Fruit fly (Drosophila melanogaster) whole organism, prepupa: ENCODE results near the gene cbt.

Experiments
- Blimp-1 ChIP-seq: fragments of 200-800 bp; sonication (Bioruptor generic); optimal IDR thresholded peaks from 3 replicates; lab custom pipeline; 2017; ENCODE audit warnings: missing biosample characterization, missing genetic modification characterization, mild to moderate bottlenecking, moderate library complexity, missing genetic modification reagents
- CG10631 ChIP-seq: fragments of 200-800 bp; sonication (Bioruptor generic); optimal IDR thresholded peaks from 2 replicates; lab custom pipeline; 2016; ENCODE audit warnings: missing biosample characterization, missing genetic modification characterization
- CG10669 ChIP-seq: fragments of 200-800 bp; sonication (Bioruptor generic); optimal IDR thresholded peaks from 3 replicates; lab custom pipeline; 2018; ENCODE audit warnings: missing biosample characterization, mild to moderate bottlenecking, missing genetic modification characterization, moderate library complexity
- CG11294 ChIP-seq: fragments of 200-800 bp; sonication (Bioruptor generic); IDR thresholded peaks from 2 replicates; pipeline ENCODE4 v1.3.6; 2022; ENCODE audit warnings: missing biosample characterization, missing genetic modification characterization
- CG11902 ChIP-seq: fragments of 200-800 bp; sonication (Bioruptor generic); optimal IDR thresholded peaks from 3 replicates; lab custom pipeline; 2016; ENCODE audit warnings: missing biosample characterization, missing genetic modification characterization
- CG15336 ChIP-seq: fragments of 200-800 bp; sonication (Bioruptor generic); IDR thresholded peaks from 2 replicates; pipeline ENCODE4 v1.3.6; 2022; ENCODE audit warnings: missing biosample characterization, missing genetic modification characterization
- CG1621 ChIP-seq: fragments of 200-800 bp; sonication (Bioruptor generic); optimal IDR thresholded peaks from 3 replicates; lab custom pipeline; 2018; ENCODE audit warnings: missing biosample characterization, mild to moderate bottlenecking, missing genetic modification characterization
- CG31627 ChIP-seq: fragments of 200-800 bp; sonication (Bioruptor generic); optimal IDR thresholded peaks from 3 replicates; lab custom pipeline; 2016; ENCODE audit warnings: missing biosample characterization, missing genetic modification characterization
- CG32006 ChIP-seq: fragments of 200-800 bp; sonication (Bioruptor generic); optimal IDR thresholded peaks from 3 replicates; lab custom pipeline; 2017; ENCODE audit warnings: missing biosample characterization, mild to moderate bottlenecking, missing genetic modification characterization
- CG34406 ChIP-seq: fragments of 200-800 bp; sonication (Bioruptor generic); optimal IDR thresholded peaks from 3 replicates; lab custom pipeline; 2016; ENCODE audit warnings: missing biosample characterization, missing genetic modification characterization
- CG3919 ChIP-seq: fragments of 200-800 bp; sonication (Bioruptor generic); optimal IDR thresholded peaks from 3 replicates; lab custom pipeline; 2016; ENCODE audit warnings: missing biosample characterization, missing genetic modification characterization
- CG4318 ChIP-seq: fragments of 200-800 bp; sonication (Bioruptor generic); optimal IDR thresholded peaks from 3 replicates; lab custom pipeline; 2017; ENCODE audit warnings: missing biosample characterization, mild to moderate bottlenecking, missing genetic modification characterization
- CG6163 ChIP-seq: fragments of 200-800 bp; sonication (Bioruptor generic); IDR thresholded peaks from 3 replicates; pipeline ENCODE4 v1.3.6; 2022; ENCODE audit warnings: missing biosample characterization, missing genetic modification characterization
- CG6276 ChIP-seq: fragments of 200-800 bp; sonication (Bioruptor generic); optimal IDR thresholded peaks from 2 replicates; lab custom pipeline; 2017; ENCODE audit warnings: missing biosample characterization, mild to moderate bottlenecking, missing genetic modification characterization
- CG6792 ChIP-seq: fragments of 200-800 bp; sonication (Bioruptor generic); optimal IDR thresholded peaks from 3 replicates; lab custom pipeline; 2016; ENCODE audit warnings: missing biosample characterization, missing genetic modification characterization
- CG6808 ChIP-seq: fragments of 200-800 bp; sonication (Bioruptor generic); optimal IDR thresholded peaks from 3 replicates; lab custom pipeline; 2017; ENCODE audit warnings: missing biosample characterization, missing genetic modification characterization, mild to moderate bottlenecking, moderate library complexity, missing genetic modification reagents
- CG6854 ChIP-seq: fragments of 200-800 bp; sonication (Bioruptor generic); optimal IDR thresholded peaks from 2 replicates; lab custom pipeline; 2017; ENCODE audit warnings: missing biosample characterization, mild to moderate bottlenecking, missing genetic modification characterization
- CG7368 ChIP-seq: fragments of 200-800 bp; sonication (Bioruptor generic); optimal IDR thresholded peaks from 3 replicates; lab custom pipeline; 2016; ENCODE audit warnings: missing biosample characterization, missing genetic modification characterization
- CG8119 ChIP-seq: fragments of 200-800 bp; sonication (Bioruptor generic); IDR thresholded peaks from 3 replicates; pipeline ENCODE4 v1.3.6; 2022; ENCODE audit warnings: missing biosample characterization, missing genetic modification characterization
- CG8319 ChIP-seq: fragments of 200-800 bp; sonication (Bioruptor generic); optimal IDR thresholded peaks from 3 replicates; lab custom pipeline; 2016; ENCODE audit warnings: missing biosample characterization, missing genetic modification characterization
- CG8632 ChIP-seq: fragments of 200-800 bp; sonication (Bioruptor generic); optimal IDR thresholded peaks from 3 replicates; lab custom pipeline; 2016; ENCODE audit warnings: missing biosample characterization, missing genetic modification characterization
- CG9139 ChIP-seq: fragments of 200-800 bp; sonication (Bioruptor generic); optimal IDR thresholded peaks from 3 replicates; lab custom pipeline; 2017; ENCODE audit warnings: missing biosample characterization, mild to moderate bottlenecking, missing genetic modification characterization
- Eip75B ChIP-seq: fragments of 200-800 bp; sonication (Bioruptor generic); optimal IDR thresholded peaks from 3 replicates; lab custom pipeline; 2016; ENCODE audit warnings: missing biosample characterization, missing genetic modification characterization
- Eip78C ChIP-seq: fragments of 200-800 bp; sonication (Bioruptor generic); peaks from one replicate; lab custom pipeline; 2016; ENCODE audit warnings: missing biosample characterization, missing genetic modification characterization
- Eip93F ChIP-seq: fragments of 200-800 bp; sonication (Bioruptor generic); optimal IDR thresholded peaks from 2 replicates; lab custom pipeline; 2016; ENCODE audit warnings: missing biosample characterization, mild to moderate bottlenecking, missing genetic modification characterization
- Ets21C ChIP-seq: fragments of 200-800 bp; sonication (Bioruptor generic); optimal IDR thresholded peaks from 3 replicates; lab custom pipeline; 2016; ENCODE audit warnings: missing biosample characterization, missing genetic modification characterization
- Ets96B ChIP-seq: fragments of 200-800 bp; optimal IDR thresholded peaks from 2 replicates; lab custom pipeline; 2019; ENCODE audit warnings: missing biosample characterization, mild to moderate bottlenecking, missing genetic modification characterization, moderate library complexity
- Gug ChIP-seq: fragments of 200-800 bp; sonication (Bioruptor generic); IDR thresholded peaks from 2 replicates; pipeline ENCODE4 v1.3.6; 2022; ENCODE audit warnings: missing biosample characterization, missing genetic modification characterization
- Hr39 ChIP-seq: fragments of 200-800 bp; sonication (Bioruptor generic); optimal IDR thresholded peaks from 2 replicates; lab custom pipeline; 2016; ENCODE audit warnings: missing biosample characterization, missing genetic modification characterization
- Lpt ChIP-seq: fragments of 200-800 bp; sonication (Bioruptor generic); optimal IDR thresholded peaks from 3 replicates; lab custom pipeline; 2016; ENCODE audit warnings: missing biosample characterization, missing genetic modification characterization
- Met ChIP-seq: fragments of 200-800 bp; sonication (Bioruptor generic); optimal IDR thresholded peaks from 3 replicates; lab custom pipeline; 2016; ENCODE audit warnings: missing biosample characterization, missing genetic modification characterization
- OdsH ChIP-seq: fragments of 200-800 bp; sonication (Bioruptor generic); optimal IDR thresholded peaks from 3 replicates; lab custom pipeline; 2016; ENCODE audit warnings: missing biosample characterization, missing genetic modification characterization
- Smox ChIP-seq: fragments of 200-800 bp; sonication (Bioruptor generic); optimal IDR thresholded peaks from 3 replicates; lab custom pipeline; 2016; ENCODE audit warnings: missing biosample characterization, missing genetic modification characterization
- Sox102F ChIP-seq: fragments of 200-800 bp; sonication (Bioruptor generic); optimal IDR thresholded peaks from 2 replicates; lab custom pipeline; 2016; ENCODE audit warnings: missing biosample characterization, mild to moderate bottlenecking, missing genetic modification characterization
- Sox14 ChIP-seq: fragments of 200-800 bp; sonication (Bioruptor generic); optimal IDR thresholded peaks from 3 replicates; lab custom pipeline; 2016; ENCODE audit warnings: missing biosample characterization, missing genetic modification characterization
- Sox15 ChIP-seq: fragments of 200-800 bp; sonication (Bioruptor generic); optimal IDR thresholded peaks from 3 replicates; lab custom pipeline; 2016; ENCODE audit warnings: missing biosample characterization, missing genetic modification characterization
- achi ChIP-seq: fragments of 200-800 bp; sonication (Bioruptor generic); optimal IDR thresholded peaks from 3 replicates; lab custom pipeline; 2016; ENCODE audit warnings: missing biosample characterization, missing genetic modification characterization
- acj6 ChIP-seq: fragments of 200-800 bp; sonication (Bioruptor generic); optimal IDR thresholded peaks from 3 replicates; lab custom pipeline; 2016; ENCODE audit warnings: missing biosample characterization, missing genetic modification characterization
- cyc ChIP-seq: fragments of 200-800 bp; sonication (Bioruptor generic); optimal IDR thresholded peaks from 3 replicates; lab custom pipeline; 2016; ENCODE audit warnings: missing biosample characterization, missing genetic modification characterization
- dac ChIP-seq: fragments of 200-800 bp; sonication (Bioruptor generic); optimal IDR thresholded peaks from 2 replicates; lab custom pipeline; 2017; ENCODE audit warnings: missing biosample characterization, mild to moderate bottlenecking, missing genetic modification characterization
- dsx ChIP-seq: fragments of 200-800 bp; optimal IDR thresholded peaks from 3 replicates; lab custom pipeline; 2019; ENCODE audit warnings: missing biosample characterization, mild to moderate bottlenecking, missing genetic modification characterization, moderate library complexity; ENCODE audit not compliant: poor library complexity, severe bottlenecking
- eg ChIP-seq: fragments of 200-800 bp; sonication (Bioruptor generic); IDR thresholded peaks from 3 replicates; pipeline ENCODE4 v1.3.6; 2022; ENCODE audit warnings: missing biosample characterization, missing genetic modification characterization
- esn ChIP-seq: fragments of 200-800 bp; sonication (Bioruptor generic); optimal IDR thresholded peaks from 2 replicates; lab custom pipeline; 2016; ENCODE audit warnings: missing biosample characterization, mild to moderate bottlenecking, missing genetic modification characterization, moderate library complexity
- fd59A ChIP-seq: fragments of 200-800 bp; sonication (Bioruptor generic); optimal IDR thresholded peaks from 2 replicates; lab custom pipeline; 2017; ENCODE audit warnings: missing biosample characterization, mild to moderate bottlenecking, missing genetic modification characterization, missing genetic modification reagents
- fkh ChIP-seq: fragments of 200-800 bp; sonication (Bioruptor generic); optimal IDR thresholded peaks from 3 replicates; lab custom pipeline; 2017; ENCODE audit warnings: missing biosample characterization, mild to moderate bottlenecking, missing genetic modification characterization, moderate library complexity
- lz ChIP-seq: fragments of 200-800 bp; sonication (Bioruptor generic); optimal IDR thresholded peaks from 3 replicates; lab custom pipeline; 2016; ENCODE audit warnings: missing biosample characterization, missing genetic modification characterization
- salr ChIP-seq, 2 experiments: fragments of 200-800 bp; sonication (Bioruptor generic); optimal IDR thresholded peaks; 3 replicates each; lab custom pipeline; 2016 to 2018; ENCODE audit warnings: missing biosample characterization in 2 of 2, missing genetic modification characterization in 2 of 2, mild to moderate bottlenecking in 1 of 2
- ss ChIP-seq, 2 experiments: fragments of 200-800 bp; sonication (Bioruptor generic); optimal IDR thresholded peaks; 2 replicates in 1 of 2; 3 replicates in 1 of 2; lab custom pipeline; 2017 to 2018; ENCODE audit warnings: mild to moderate bottlenecking in 2 of 2, missing biosample characterization in 2 of 2, missing genetic modification characterization in 2 of 2, moderate library complexity in 1 of 2
- svp ChIP-seq: fragments of 200-800 bp; sonication (Bioruptor generic); peaks from one replicate; lab custom pipeline; 2016; ENCODE audit warnings: missing biosample characterization, missing genetic modification characterization
- vri ChIP-seq: fragments of 200-800 bp; sonication (Bioruptor generic); optimal IDR thresholded peaks from 3 replicates; lab custom pipeline; 2016; ENCODE audit warnings: missing biosample characterization, mild to moderate bottlenecking, missing genetic modification characterization

The cbt gene

dm6 chr2L:441927-442691 is 37.4 kb downstream of the cbt start:
- TF ChIP-seq CG1621 (tag; lab: Kevin White, UChicago): peak; percentile 96
- TF ChIP-seq cyc (GFP tag; lab: Kevin White, UChicago): peak; percentile 98
- TF ChIP-seq svp (GFP tag; lab: Kevin White, UChicago): peak; percentile 98
- TF ChIP-seq achi: peak; percentile 96
- peak; percentile 97 for TF ChIP-seq OdsH (GFP tag; lab: Kevin White, UChicago)
- peak; percentile 98 for TF ChIP-seq CG31627 (GFP tag; lab: Kevin White, UChicago)
- TF ChIP-seq CG8319: peak; percentile 95
- peak; percentile 92 for TF ChIP-seq CG6854
- TF ChIP-seq CG10669: peak; percentile 96
- TF ChIP-seq CG6792 (GFP tag; lab: Kevin White, UChicago): peak; percentile 98
- TF ChIP-seq lz: peak; percentile 97
- peak; percentile 98 for TF ChIP-seq esn (GFP tag; lab: Kevin White, UChicago)
- peak; percentile 97 for TF ChIP-seq CG6163 (GFP tag; lab: Robert Waterston, UW)
- peak; percentile 98 for TF ChIP-seq Met
- TF ChIP-seq CG6808 (GFP tag; lab: Kevin White, UChicago): peak; percentile 93
- TF ChIP-seq CG4318 (GFP tag; lab: Kevin White, UChicago): peak; percentile 90
- TF ChIP-seq Eip93F: peak; percentile 91
- peak; percentile 84 for TF ChIP-seq Blimp-1 (GFP tag; lab: Kevin White, UChicago)
- no peak for TF ChIP-seq fkh (GFP tag; lab: Kevin White, UChicago)
- TF ChIP-seq CG3919 (GFP tag; lab: Kevin White, UChicago): peak; percentile 99
- peak; percentile 94 for TF ChIP-seq dsx (GFP tag; lab: Kevin White, UChicago)
- TF ChIP-seq CG7368: peak; percentile 98
- TF ChIP-seq Gug (GFP tag; lab: Robert Waterston, UW): peak; percentile 87
- peak; percentile 93 for TF ChIP-seq CG6276 (GFP tag; lab: Kevin White, UChicago)
- TF ChIP-seq Eip75B (GFP tag; lab: Kevin White, UChicago): peak; percentile 97
- TF ChIP-seq Ets21C (GFP tag; lab: Kevin White, UChicago): peak; percentile 95
- peak; percentile 95 for TF ChIP-seq CG15336 (GFP tag; lab: Robert Waterston, UW)
- TF ChIP-seq CG10631 (GFP tag; lab: Kevin White, UChicago): peak; percentile 96
- peak; percentile 96 for TF ChIP-seq Ets96B (tag; lab: Kevin White, UChicago)
- TF ChIP-seq salr (GFP tag; optimal IDR thresholded peaks at IDR 0.05; lab: Kevin White, UChicago): peak; percentile 88 to 95
- TF ChIP-seq Sox14: peak; percentile 97
- TF ChIP-seq dac (GFP tag; lab: Kevin White, UChicago): peak; percentile 88
- TF ChIP-seq eg (GFP tag; lab: Robert Waterston, UW): peak; percentile 95
- TF ChIP-seq CG11294 (GFP tag; lab: Robert Waterston, UW): peak; percentile 77
- TF ChIP-seq fd59A (GFP tag; lab: Kevin White, UChicago): peak; percentile 95
- peak; percentile 89 for TF ChIP-seq CG9139 (GFP tag; lab: Kevin White, UChicago)
- TF ChIP-seq CG8119 (GFP tag; lab: Robert Waterston, UW): peak; percentile 95
- peak; percentile 96 for TF ChIP-seq Lpt
- peak; percentile 96 for TF ChIP-seq CG8632
- TF ChIP-seq vri (GFP tag; lab: Kevin White, UChicago): peak; percentile 95
- peak; percentile 97 for TF ChIP-seq Hr39 (GFP tag; lab: Kevin White, UChicago)
- TF ChIP-seq CG11902: peak; percentile 97
- peak; percentile 97 for TF ChIP-seq Sox102F (GFP tag; lab: Kevin White, UChicago)
- TF ChIP-seq acj6: peak; percentile 97
- TF ChIP-seq Smox: peak; percentile 96
- TF ChIP-seq ss (GFP tag; optimal IDR thresholded peaks at IDR 0.05; lab: Kevin White, UChicago): peak; percentile 70 to 95
- peak; percentile 96 for TF ChIP-seq CG34406
- TF ChIP-seq Sox15: peak; percentile 95
- TF ChIP-seq CG32006 (GFP tag; lab: Kevin White, UChicago): peak; percentile 95
- TF ChIP-seq Eip78C: peak; percentile 99
